Worm (Caenorhabditis elegans) whole organism, midembryonic: ENCODE results near the gene E03H12.7.
A peak's percentile ranks its signal among the peaks of the same experiment; 100 is the strongest.
"Not testable (repeated sequence)": the region's sequence is repeated elsewhere in the genome, so short reads cannot be mapped to it uniquely, and the experiment has no call there.

Experiments used
- T22C8.4 ChIP-seq: fragments of 200-800 bp; sonication (Bioruptor generic); IDR thresholded peaks from 2 replicates; pipeline ENCODE4 v1.3.6; 2022; ENCODE audit warnings: missing genetic modification characterization, missing compliant biosample characterization
- cog-1 ChIP-seq: sonication (generic microtip); optimal IDR thresholded peaks from 2 replicates; lab custom pipeline; 2016; ENCODE audit warnings: missing genetic modification characterization, missing compliant biosample characterization
- flt-1 ChIP-seq: fragments of 200-800 bp; sonication (Bioruptor generic); IDR thresholded peaks from 2 replicates; pipeline ENCODE4 v1.3.6; 2022; ENCODE audit warnings: missing genetic modification characterization, missing compliant biosample characterization
- klf-2 ChIP-seq: fragments of 200-800 bp; sonication (Bioruptor generic); conservative IDR thresholded peaks from 2 replicates; pipeline ENCODE4 v1.3.6; 2022; ENCODE audit warnings: missing genetic modification reagents, missing genetic modification characterization, missing compliant biosample characterization
- med-1 ChIP-seq: sonication (generic microtip); optimal IDR thresholded peaks from 2 replicates; lab custom pipeline; 2017; ENCODE audit warnings: missing genetic modification characterization, mild to moderate bottlenecking, missing compliant biosample characterization, antibody characterized with exemption, missing genetic modification reagents; ENCODE audit not compliant: insufficient read depth
- ref-1 ChIP-seq: fragments of 200-800 bp; sonication (Bioruptor generic); conservative IDR thresholded peaks from 2 replicates; pipeline ENCODE4 v1.3.6; 2022; ENCODE audit warnings: missing genetic modification reagents, missing genetic modification characterization, missing compliant biosample characterization
- tab-1 ChIP-seq: fragments of 200-800 bp; sonication (Bioruptor generic); IDR thresholded peaks from 2 replicates; pipeline ENCODE4 v1.3.6; 2022; ENCODE audit warnings: missing genetic modification characterization, missing compliant biosample characterization
- ztf-23 ChIP-seq: fragments of 200-800 bp; sonication (Bioruptor generic); IDR thresholded peaks from 2 replicates; pipeline ENCODE4 v1.3.6; 2022; ENCODE audit warnings: missing genetic modification reagents, missing genetic modification characterization, missing compliant biosample characterization
- ztf-29 ChIP-seq: fragments of 200-800 bp; sonication (Bioruptor generic); IDR thresholded peaks from 2 replicates; pipeline ENCODE4 v1.3.6; 2022; ENCODE audit warnings: missing genetic modification reagents, missing genetic modification characterization, missing compliant biosample characterization

The E03H12.7 gene

DNA sequence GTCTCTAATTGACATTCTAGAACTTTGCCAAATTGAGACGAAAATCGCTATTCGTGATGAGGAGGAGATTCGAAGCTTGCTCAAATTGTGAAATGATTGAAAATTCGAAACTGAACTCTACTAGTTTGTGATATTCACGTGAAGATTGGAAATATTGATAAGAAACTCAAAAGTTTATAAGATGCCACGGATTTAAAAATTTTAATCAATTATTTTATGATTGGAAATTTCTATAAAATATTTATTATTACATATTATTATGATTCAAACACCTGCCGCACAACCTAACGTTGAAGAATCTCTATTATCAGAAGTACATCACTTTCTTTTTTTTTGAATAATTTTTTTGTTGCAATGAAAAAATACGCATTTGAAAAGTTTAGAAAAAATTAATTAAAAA is at the start of gene E03H12.7:
Gene E03H12.7, minus strand, starts transcription at position 101 of the 400 bp plus-strand sequence.
- no peak for TF ChIP-seq klf-2 (GFP tag; lab: Robert Waterston, UW)
- no peak for TF ChIP-seq med-1
- no peak for TF ChIP-seq ztf-23 (GFP tag; lab: Robert Waterston, UW)
- TF ChIP-seq T22C8.4 (GFP tag; lab: Robert Waterston, UW), result no peak
- TF ChIP-seq flt-1 (GFP tag; lab: Robert Waterston, UW), result no peak
- TF ChIP-seq ztf-29 (GFP tag; lab: Robert Waterston, UW), result no peak
- no peak for TF ChIP-seq cog-1
- no peak for TF ChIP-seq ref-1
- TF ChIP-seq tab-1, result no peak

DNA sequence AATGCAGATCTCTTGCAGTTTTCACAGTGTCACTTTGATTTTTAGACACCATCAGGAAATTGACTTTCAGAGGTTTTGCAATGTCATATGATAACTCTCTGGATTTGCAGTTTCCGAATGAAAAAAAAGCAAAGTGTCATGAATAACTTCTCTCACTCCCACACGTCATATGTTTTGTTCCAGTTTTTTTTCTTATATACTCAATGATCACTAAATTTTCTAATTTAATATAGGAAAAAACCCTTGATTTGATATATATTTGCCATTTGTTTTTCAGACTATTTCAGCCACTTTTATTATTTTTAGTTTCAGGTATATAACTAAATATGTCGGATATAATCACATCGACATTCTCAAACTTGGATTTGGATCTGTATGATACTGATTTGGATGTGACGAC is 49.1 kb upstream of the E03H12.7 start, which contains the start of gene C09B9.1:
Gene C09B9.1, plus strand, starts transcription at position 301 of the 400 bp plus-strand sequence.
- no peak for TF ChIP-seq ref-1
- no peak for TF ChIP-seq cog-1

DNA sequence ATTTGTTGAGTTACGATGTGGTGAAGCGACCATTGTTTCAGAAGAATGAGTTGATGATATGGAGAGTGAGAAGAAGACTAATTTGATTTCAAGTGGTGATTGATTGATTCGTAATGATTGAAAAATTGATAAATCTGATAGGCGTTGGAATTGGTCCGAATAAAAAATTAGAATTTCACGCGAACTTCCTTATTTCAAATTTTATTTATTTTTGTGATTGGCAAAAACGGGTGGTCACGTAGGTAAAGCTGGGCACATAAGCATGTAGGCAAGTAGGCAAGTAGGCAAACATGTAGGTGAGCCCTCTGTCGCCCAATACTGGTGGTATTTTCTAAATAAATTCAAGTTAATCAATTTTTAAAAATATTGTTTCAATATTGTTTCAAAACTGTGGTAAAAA is 44.8 kb upstream of the E03H12.7 start, which contains the start of gene C09B9.4:
Gene C09B9.4, minus strand, starts transcription at position 101 of the 400 bp plus-strand sequence.
- TF ChIP-seq klf-2 (GFP tag; lab: Robert Waterston, UW), result no peak
- no peak for TF ChIP-seq ztf-23 (GFP tag; lab: Robert Waterston, UW)
- TF ChIP-seq ref-1, result no peak
- TF ChIP-seq tab-1, result no peak
- no peak for TF ChIP-seq ztf-29 (GFP tag; lab: Robert Waterston, UW)
- no peak for TF ChIP-seq flt-1 (GFP tag; lab: Robert Waterston, UW)
- no peak for TF ChIP-seq T22C8.4 (GFP tag; lab: Robert Waterston, UW)
- TF ChIP-seq cog-1, result no peak
- no peak for TF ChIP-seq med-1

DNA sequence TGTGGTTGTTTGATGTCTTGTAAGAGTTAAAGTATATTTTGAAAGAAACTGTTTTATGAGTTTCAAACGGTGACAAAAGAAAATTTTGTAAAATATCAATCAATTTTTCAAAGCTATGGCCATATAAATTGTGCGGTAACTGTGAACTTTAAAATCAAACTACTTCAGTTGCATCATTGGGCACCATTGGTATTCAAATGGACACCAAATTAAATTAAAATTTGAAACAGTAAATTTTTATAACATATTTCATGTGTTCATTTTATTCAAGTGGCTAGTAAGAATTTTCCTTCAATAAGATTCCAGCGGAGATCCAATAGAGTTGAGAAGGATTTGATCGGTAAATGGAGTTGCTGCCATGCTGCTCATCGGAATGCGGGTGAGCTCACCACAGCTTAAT is 42.9 kb upstream of the E03H12.7 start:
- no peak for TF ChIP-seq ztf-23 (GFP tag; lab: Robert Waterston, UW)
- TF ChIP-seq T22C8.4 (GFP tag; lab: Robert Waterston, UW), result no peak
- no peak for TF ChIP-seq ztf-29 (GFP tag; lab: Robert Waterston, UW)
- no peak for TF ChIP-seq med-1
- TF ChIP-seq flt-1 (GFP tag; lab: Robert Waterston, UW), result no peak
- TF ChIP-seq ref-1, result no peak
- no peak for TF ChIP-seq klf-2 (GFP tag; lab: Robert Waterston, UW)
- TF ChIP-seq tab-1, result no peak
- TF ChIP-seq cog-1, result no peak

DNA sequence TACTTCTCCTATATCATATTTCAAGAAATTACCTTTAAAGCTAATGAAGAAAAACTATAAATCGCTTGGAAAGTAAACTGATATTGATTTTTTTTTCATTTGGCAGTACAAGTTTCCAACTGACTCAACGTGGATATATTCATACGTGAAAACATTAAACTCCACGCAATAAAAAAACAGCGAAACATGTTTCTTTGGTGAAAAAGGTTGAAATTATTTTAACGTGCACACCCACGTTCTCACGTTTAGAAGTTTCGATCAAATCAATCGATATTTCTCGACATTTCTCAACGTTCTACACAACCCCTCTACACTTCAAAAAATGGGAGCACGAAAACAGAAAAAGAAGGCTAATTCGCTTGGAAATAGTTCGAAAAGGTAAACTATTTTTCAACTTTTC is 40.5 kb upstream of the E03H12.7 start, which contains the start of the genes best-6 and C09B9.2:
Gene best-6, minus strand, starts transcription at position 101 of the 400 bp plus-strand sequence.
Gene C09B9.2, plus strand, starts transcription at position 314 of the 400 bp plus-strand sequence.
- TF ChIP-seq ztf-23 (GFP tag; lab: Robert Waterston, UW), result no peak
- TF ChIP-seq cog-1, result no peak
- TF ChIP-seq flt-1 (GFP tag; lab: Robert Waterston, UW), result no peak
- TF ChIP-seq klf-2 (GFP tag; lab: Robert Waterston, UW), result no peak
- TF ChIP-seq T22C8.4 (GFP tag; lab: Robert Waterston, UW), result no peak
- TF ChIP-seq tab-1, result no peak
- no peak for TF ChIP-seq med-1
- no peak for TF ChIP-seq ztf-29 (GFP tag; lab: Robert Waterston, UW)
- no peak for TF ChIP-seq ref-1

DNA sequence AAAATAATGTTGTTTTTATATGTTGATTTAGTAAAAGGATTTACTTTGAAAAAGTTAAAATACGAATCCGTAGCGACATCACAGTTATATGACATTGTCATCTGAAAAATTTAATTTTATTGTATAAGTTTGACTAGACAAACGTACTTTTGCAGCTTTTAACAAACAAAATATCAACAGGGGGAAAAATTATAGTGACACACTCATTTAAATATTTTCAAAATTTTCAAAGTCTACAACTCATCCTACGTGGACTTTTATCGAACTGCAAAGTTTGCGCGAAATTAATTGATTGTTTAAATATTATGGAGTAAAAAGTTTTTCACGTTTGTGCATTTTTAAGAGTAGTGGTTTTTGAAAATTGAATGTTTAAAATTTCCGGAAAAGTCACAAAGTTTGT is 37.2 kb upstream of the E03H12.7 start, which contains the start of gene C09B9.85:
Gene C09B9.85, minus strand, starts transcription at position 101 of the 400 bp plus-strand sequence.
- TF ChIP-seq cog-1, result no peak
- TF ChIP-seq ztf-23 (GFP tag; lab: Robert Waterston, UW), result no peak
- TF ChIP-seq ref-1, result no peak
- no peak for TF ChIP-seq tab-1
- TF ChIP-seq flt-1 (GFP tag; lab: Robert Waterston, UW), result no peak
- no peak for TF ChIP-seq med-1
- no peak for TF ChIP-seq ztf-29 (GFP tag; lab: Robert Waterston, UW)
- no peak for TF ChIP-seq klf-2 (GFP tag; lab: Robert Waterston, UW)
- TF ChIP-seq T22C8.4 (GFP tag; lab: Robert Waterston, UW), result no peak

DNA sequence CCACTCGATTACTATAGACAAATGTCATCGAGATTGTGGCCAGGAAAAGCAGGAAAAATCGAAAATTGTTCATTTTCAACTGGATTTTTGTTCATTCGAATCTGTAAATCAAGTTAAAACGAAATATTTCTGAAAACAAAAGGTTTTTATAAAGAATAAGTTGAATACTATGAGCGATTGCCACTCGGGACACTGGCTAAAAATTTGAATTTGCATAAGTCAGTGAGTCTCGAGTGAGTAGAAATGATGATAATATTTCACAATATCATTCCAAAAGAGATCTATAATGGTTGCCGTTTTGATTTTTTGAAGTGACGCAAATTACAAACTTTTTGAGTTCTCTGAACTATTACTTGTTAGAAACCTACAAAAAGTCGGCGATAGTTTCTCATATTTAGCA is 32.1 kb upstream of the E03H12.7 start, which contains the start of gene T28H11.8:
Gene T28H11.8, minus strand, starts transcription at position 101 of the 400 bp plus-strand sequence.
- TF ChIP-seq cog-1 (no peak), ref-1 (no peak), tab-1 (no peak), flt-1 (GFP tag; lab: Robert Waterston, UW) (no peak), klf-2 (GFP tag; lab: Robert Waterston, UW) (no peak), ztf-23 (GFP tag; lab: Robert Waterston, UW) (no peak), T22C8.4 (GFP tag; lab: Robert Waterston, UW) (no peak), med-1 (no peak), ztf-29 (GFP tag; lab: Robert Waterston, UW) (no peak)

DNA sequence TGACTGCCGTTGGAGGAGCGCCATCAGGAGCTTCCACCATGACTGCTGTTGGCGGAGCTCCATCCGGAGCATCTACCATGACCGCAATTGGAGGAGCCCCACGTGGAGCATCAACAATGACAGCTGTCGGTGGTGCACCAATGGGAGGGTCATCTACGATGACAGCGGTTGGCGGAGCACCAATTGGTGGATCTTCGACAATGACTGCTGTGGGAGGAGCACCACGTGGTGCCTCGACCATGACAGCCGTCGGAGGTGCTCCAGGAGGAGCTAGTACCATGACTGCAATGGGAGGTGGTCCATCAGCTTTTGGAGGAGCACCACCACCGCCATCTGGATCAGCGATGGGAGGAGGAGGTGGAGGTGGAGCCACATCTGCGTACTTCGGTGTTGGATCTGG is 28.6 kb upstream of the E03H12.7 start, which contains the start of gene T28H11.7:
Gene T28H11.7, minus strand, starts transcription at position 101 of the 400 bp plus-strand sequence.
- 0 out of 2 replicates have a peak, but pooled peaks have one; percentile 9 for TF ChIP-seq tab-1

DNA sequence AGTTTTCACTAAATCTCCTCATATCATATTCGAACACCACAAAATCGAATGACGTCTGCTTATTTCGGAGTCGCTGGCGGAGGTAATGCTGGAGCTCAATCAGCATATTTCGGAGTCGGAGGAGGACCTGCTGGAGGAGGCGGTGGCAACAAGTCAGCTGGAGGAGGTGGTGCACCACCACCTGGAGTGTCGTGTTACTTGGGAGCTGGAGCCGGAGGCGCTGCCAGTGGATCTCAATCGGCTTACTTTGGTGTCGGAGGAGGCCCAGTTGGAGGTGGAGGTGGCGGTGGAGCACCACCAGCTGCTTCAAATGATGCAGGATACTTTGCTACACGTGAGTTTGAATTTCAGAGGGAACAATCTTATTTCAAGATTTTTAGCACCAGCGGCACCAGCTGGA is 28.0 kb upstream of the E03H12.7 start, which contains the start of gene ssq-4:
Gene ssq-4, plus strand, starts transcription at position 19 of the 400 bp plus-strand sequence.
- not testable (repeated sequence) for TF ChIP-seq tab-1; cog-1; flt-1 (GFP tag; lab: Robert Waterston, UW)

DNA sequence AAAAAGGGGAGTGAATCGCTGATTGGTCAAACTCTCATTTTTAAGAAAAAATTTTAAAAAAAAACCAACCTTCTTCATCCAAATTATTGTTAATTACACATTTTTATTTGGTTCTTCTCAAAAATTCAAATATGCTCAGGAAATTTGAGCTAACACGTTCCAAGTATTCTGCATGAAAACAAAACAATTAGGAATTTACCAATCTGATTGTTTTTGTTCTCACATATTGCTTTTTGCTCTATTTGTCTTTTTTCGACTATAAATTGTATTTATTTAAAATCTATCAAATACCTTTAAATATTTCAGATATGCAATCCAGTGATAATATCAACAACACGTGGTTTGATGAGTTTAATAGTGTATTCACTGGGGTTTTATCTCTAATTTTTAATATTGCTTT is 23.8 kb upstream of the E03H12.7 start, which contains the start of gene srm-1:
Gene srm-1, plus strand, starts transcription at position 301 of the 400 bp plus-strand sequence.
- TF ChIP-seq med-1, result no peak
- no peak for TF ChIP-seq flt-1 (GFP tag; lab: Robert Waterston, UW)
- TF ChIP-seq klf-2 (GFP tag; lab: Robert Waterston, UW), result no peak
- no peak for TF ChIP-seq ztf-29 (GFP tag; lab: Robert Waterston, UW)
- no peak for TF ChIP-seq T22C8.4 (GFP tag; lab: Robert Waterston, UW)
- no peak for TF ChIP-seq cog-1
- no peak for TF ChIP-seq ztf-23 (GFP tag; lab: Robert Waterston, UW)
- TF ChIP-seq tab-1, result no peak
- TF ChIP-seq ref-1, result no peak

DNA sequence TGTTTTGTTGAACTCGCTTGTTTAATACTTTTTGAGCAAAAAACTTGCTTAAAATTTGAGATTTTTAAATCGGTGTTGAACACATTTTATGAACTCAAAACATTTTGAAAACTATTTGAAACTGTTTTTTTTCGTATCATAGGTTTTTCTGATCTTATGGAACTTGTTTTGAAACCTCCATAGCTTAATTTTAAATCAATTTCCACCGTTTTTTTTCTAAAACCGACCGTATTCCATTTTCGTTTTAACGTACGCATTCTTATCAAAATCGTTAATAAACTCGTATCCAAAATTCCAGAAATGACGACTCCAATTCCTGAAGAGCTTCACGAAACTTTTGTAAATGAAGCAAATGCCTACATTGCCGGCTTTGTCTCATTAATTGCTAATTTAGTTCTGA is 19.9 kb upstream of the E03H12.7 start, which contains the start of gene srm-2:
Gene srm-2, plus strand, starts transcription at position 301 of the 400 bp plus-strand sequence.
- TF ChIP-seq cog-1 (no peak), tab-1 (no peak), med-1 (no peak), ref-1 (no peak), flt-1 (GFP tag; lab: Robert Waterston, UW) (no peak), T22C8.4 (GFP tag; lab: Robert Waterston, UW) (no peak), klf-2 (GFP tag; lab: Robert Waterston, UW) (no peak), ztf-29 (GFP tag; lab: Robert Waterston, UW) (no peak), ztf-23 (GFP tag; lab: Robert Waterston, UW) (no peak)
